Fruit fly (Drosophila melanogaster) whole organism, adult: ENCODE measurements around the gene CG17996.

Experiments
- CG11617 ChIP-seq: fragments of 200-800 bp; sonication (Bioruptor generic); optimal IDR thresholded peaks from 2 replicates; lab custom pipeline; 2017; ENCODE audit warnings: mild to moderate bottlenecking, missing biosample characterization, missing genetic modification reagents, missing genetic modification characterization
- CG12768 ChIP-seq: fragments of 200-800 bp; sonication (Bioruptor generic); optimal IDR thresholded peaks from 2 replicates; lab custom pipeline; 2017; ENCODE audit warnings: missing biosample characterization, missing genetic modification characterization, mild to moderate bottlenecking, moderate library complexity, missing genetic modification reagents
- CG14711 ChIP-seq: fragments of 200-800 bp; sonication (Bioruptor generic); optimal IDR thresholded peaks from 2 replicates; lab custom pipeline; 2018; ENCODE audit warnings: missing biosample characterization, mild to moderate bottlenecking, missing genetic modification characterization, moderate library complexity
- CG1620 ChIP-seq: fragments of 200-800 bp; sonication (Bioruptor generic); optimal IDR thresholded peaks from 2 replicates; lab custom pipeline; 2016; ENCODE audit warnings: missing biosample characterization, missing genetic modification characterization
- CG33017 ChIP-seq: fragments of 200-800 bp; sonication (Bioruptor generic); optimal IDR thresholded peaks from 2 replicates; lab custom pipeline; 2018; ENCODE audit warnings: missing biosample characterization, mild to moderate bottlenecking, missing genetic modification characterization, moderate library complexity
- CG5204 ChIP-seq: fragments of 200-800 bp; sonication (Bioruptor generic); optimal IDR thresholded peaks from 2 replicates; lab custom pipeline; 2016; ENCODE audit warnings: missing biosample characterization, missing genetic modification characterization
- CG7045 ChIP-seq: fragments of 200-800 bp; sonication (Bioruptor generic); optimal IDR thresholded peaks from 2 replicates; lab custom pipeline; 2017; ENCODE audit warnings: missing biosample characterization, mild to moderate bottlenecking, missing genetic modification characterization
- CG7101 ChIP-seq: fragments of 200-800 bp; sonication (Bioruptor generic); optimal IDR thresholded peaks from 2 replicates; lab custom pipeline; 2018; ENCODE audit warnings: missing biosample characterization, mild to moderate bottlenecking, missing genetic modification characterization, moderate library complexity
- Clk ChIP-seq: fragments of 200-800 bp; sonication (Bioruptor generic); optimal IDR thresholded peaks from 2 replicates; lab custom pipeline; 2017; ENCODE audit warnings: missing biosample characterization, missing genetic modification characterization
- Crg-1 ChIP-seq: fragments of 200-800 bp; sonication (Bioruptor generic); optimal IDR thresholded peaks from 2 replicates; lab custom pipeline; 2016; ENCODE audit warnings: missing biosample characterization, missing genetic modification characterization
- Hr96 ChIP-seq: fragments of 200-800 bp; sonication (Bioruptor generic); optimal IDR thresholded peaks from 2 replicates; lab custom pipeline; 2016; ENCODE audit warnings: missing biosample characterization, missing genetic modification characterization
- Mnt ChIP-seq: fragments of 200-800 bp; sonication (Bioruptor generic); optimal IDR thresholded peaks from 2 replicates; lab custom pipeline; 2016; ENCODE audit warnings: missing biosample characterization, mild to moderate bottlenecking, missing genetic modification characterization
- bab1 ChIP-seq: fragments of 200-800 bp; sonication (Bioruptor generic); optimal IDR thresholded peaks from 3 replicates; lab custom pipeline; 2019; ENCODE audit warnings: missing biosample characterization, mild to moderate bottlenecking, missing genetic modification characterization, moderate library complexity
- cic ChIP-seq: fragments of 200-800 bp; sonication (Bioruptor generic); optimal IDR thresholded peaks from 2 replicates; lab custom pipeline; 2017; ENCODE audit warnings: missing biosample characterization, mild to moderate bottlenecking, missing genetic modification characterization, moderate library complexity
- cnc ChIP-seq, 2 experiments: fragments of >200 bp; optimal IDR thresholded peaks; 2 replicates each; lab custom pipeline; 2017
- kay ChIP-seq: fragments of 200-800 bp; sonication (Bioruptor generic); peaks from one replicate; lab custom pipeline; 2016; ENCODE audit warnings: missing biosample characterization, missing genetic modification characterization, borderline replicate concordance
- ovo ChIP-seq: fragments of 200-800 bp; sonication (Bioruptor generic); optimal IDR thresholded peaks from 2 replicates; lab custom pipeline; 2016; ENCODE audit warnings: missing biosample characterization, missing genetic modification characterization
- pad ChIP-seq: fragments of 200-800 bp; sonication (Bioruptor generic); optimal IDR thresholded peaks from 3 replicates; lab custom pipeline; 2017; ENCODE audit warnings: missing biosample characterization, missing genetic modification characterization, mild to moderate bottlenecking, moderate library complexity, missing genetic modification reagents
- tj ChIP-seq: fragments of 200-800 bp; sonication (Bioruptor generic); optimal IDR thresholded peaks from 3 replicates; lab custom pipeline; 2017; ENCODE audit warnings: missing biosample characterization, mild to moderate bottlenecking, missing genetic modification characterization, moderate library complexity
- toe ChIP-seq: fragments of 200-800 bp; sonication (Bioruptor generic); optimal IDR thresholded peaks from 2 replicates; lab custom pipeline; 2016; ENCODE audit warnings: missing biosample characterization, missing genetic modification characterization

Gene CG17996

DNA sequence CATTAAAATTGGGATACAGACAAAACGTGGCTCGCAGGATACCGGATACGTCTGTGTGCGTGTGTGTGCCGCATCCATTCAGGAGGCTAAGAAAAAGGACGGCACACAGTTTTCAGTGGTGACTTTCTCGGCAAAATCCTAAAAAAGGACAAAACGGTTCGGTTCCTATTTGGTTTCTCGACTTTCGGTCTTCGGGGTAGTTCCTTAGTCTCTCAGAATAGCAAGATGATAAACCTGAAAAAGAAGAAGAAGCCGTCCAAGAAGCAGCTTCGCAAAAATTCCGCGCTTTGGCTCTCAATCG lies 45.3 kb downstream of the CG17996 start:
- no peak for TF ChIP-seq CG1620 (GFP tag; lab: Kevin White, UChicago)
- no peak for TF ChIP-seq CG7045 (GFP tag; lab: Kevin White, UChicago)

DNA sequence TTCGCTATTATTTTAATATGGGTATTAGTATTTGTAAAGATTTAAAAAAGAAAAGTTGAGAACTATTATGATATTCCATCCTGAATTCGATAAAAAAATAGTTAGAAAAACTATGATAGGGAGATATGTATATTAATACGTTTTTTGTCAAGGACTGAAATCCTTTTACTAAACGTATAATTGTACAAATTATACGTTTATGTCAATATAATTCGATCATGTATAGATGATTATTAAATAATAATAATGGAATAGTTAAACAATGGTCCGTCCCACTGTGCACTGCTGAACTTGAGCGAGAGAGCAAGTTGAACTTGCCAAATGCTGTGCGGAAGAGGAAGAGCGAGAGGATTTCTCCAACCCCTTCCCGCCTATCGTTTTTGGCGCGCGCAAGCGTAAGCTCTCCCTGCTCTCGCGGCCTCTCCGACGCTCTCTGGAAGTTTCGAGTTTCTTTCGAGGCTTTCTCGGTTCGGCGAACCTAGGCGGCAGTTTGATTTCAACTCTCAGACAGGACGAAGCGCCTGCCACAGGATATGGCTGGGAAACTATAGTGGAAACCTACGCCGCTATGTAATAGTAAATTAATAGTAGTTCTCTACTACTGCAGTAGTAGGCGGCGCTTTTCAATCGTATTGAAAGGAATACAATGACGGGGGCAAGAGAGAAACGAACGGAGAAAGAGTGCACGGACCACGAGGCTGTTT lies 45.8 kb downstream of the CG17996 start:
- TF ChIP-seq Crg-1 (GFP tag; lab: Kevin White, UChicago) (no peak), CG5204 (GFP tag; lab: Kevin White, UChicago) (no peak), toe (GFP tag; lab: Kevin White, UChicago) (no peak), CG1620 (GFP tag; lab: Kevin White, UChicago) (no peak), CG7101 (peak; percentile 40), tj (GFP tag; lab: Kevin White, UChicago) (peak; percentile 2), bab1 (GFP tag; lab: Kevin White, UChicago) (peak; percentile 38), ovo (GFP tag; lab: Kevin White, UChicago) (no peak), kay (peak; percentile 28), Mnt (GFP tag; lab: Kevin White, UChicago) (no peak), cnc (optimal IDR thresholded peaks at IDR 0.05; lab: Kevin White, UChicago) (no peak), CG7045 (GFP tag; lab: Kevin White, UChicago) (no peak), Hr96 (GFP tag; lab: Kevin White, UChicago) (no peak), pad (GFP tag; lab: Kevin White, UChicago) (peak; percentile 4), CG33017 (no peak), CG11617 (GFP tag; lab: Kevin White, UChicago) (peak; percentile 10), Clk (GFP tag; lab: Kevin White, UChicago) (no peak), cic (peak; percentile 25), CG14711 (tag; lab: Kevin White, UChicago) (peak; percentile 39), CG12768 (GFP tag; lab: Kevin White, UChicago) (no peak)

DNA sequence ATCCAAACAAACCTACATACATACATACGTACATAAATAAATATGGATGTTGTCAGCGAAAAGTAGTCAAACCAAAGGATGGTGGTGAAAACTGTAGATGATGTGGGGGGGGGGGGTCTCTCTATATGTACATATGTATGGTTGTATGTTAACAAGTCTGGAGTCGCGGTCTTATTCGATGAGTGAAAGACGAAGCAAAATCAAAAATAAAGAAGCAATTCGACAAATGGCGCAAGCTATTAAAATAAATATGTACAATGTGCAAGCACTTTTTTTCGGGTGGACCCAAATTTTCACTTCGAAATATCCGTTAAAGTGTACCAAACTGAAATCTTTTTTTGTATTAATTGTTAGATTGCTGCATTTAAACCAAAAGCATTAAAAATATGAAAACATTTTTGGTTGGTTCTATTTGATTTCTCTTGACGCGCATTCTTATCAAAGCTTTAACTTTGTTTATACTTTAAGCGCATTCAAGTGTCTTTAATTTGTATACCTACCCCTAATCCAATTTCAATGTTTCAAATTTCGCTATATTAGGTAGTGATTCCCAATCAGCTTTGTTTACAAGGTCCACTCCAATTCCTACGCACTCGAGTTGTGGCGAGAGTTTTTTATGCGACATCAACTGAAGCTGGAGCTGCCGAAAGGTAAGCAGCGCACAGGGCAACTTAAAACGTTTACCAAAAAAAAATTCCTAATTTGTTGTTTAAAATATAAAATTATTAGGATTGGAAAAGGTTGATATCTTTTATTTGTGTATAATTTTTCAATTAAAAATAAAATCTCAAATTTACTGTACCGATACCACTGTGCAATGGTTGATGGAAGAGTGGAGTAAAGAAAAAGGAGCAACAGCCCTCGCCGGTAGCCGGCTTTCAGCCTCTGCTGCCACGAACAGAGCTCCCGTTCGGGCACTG lies 46.6 kb downstream of the CG17996 start, which contains the start of gene CG31807:
Gene CG31807, minus strand, starts transcription at position 51 of the 920 bp plus-strand sequence.
- no peak for TF ChIP-seq Clk (GFP tag; lab: Kevin White, UChicago)
- peak; percentile 32 for TF ChIP-seq pad (GFP tag; lab: Kevin White, UChicago)
- no peak for TF ChIP-seq cnc (optimal IDR thresholded peaks at IDR 0.05; lab: Kevin White, UChicago)
- no peak for TF ChIP-seq Mnt (GFP tag; lab: Kevin White, UChicago)
- TF ChIP-seq CG14711 (tag; lab: Kevin White, UChicago) = peak; percentile 46
- peak; percentile 19 for TF ChIP-seq CG11617 (GFP tag; lab: Kevin White, UChicago)
- no peak for TF ChIP-seq CG5204 (GFP tag; lab: Kevin White, UChicago)
- TF ChIP-seq tj (GFP tag; lab: Kevin White, UChicago) = peak; percentile 74
- no peak for TF ChIP-seq CG1620 (GFP tag; lab: Kevin White, UChicago)
- peak; percentile 6 for TF ChIP-seq kay
- TF ChIP-seq CG7101 = peak; percentile 64
- TF ChIP-seq Hr96 (GFP tag; lab: Kevin White, UChicago) = peak; percentile 45
- no peak for TF ChIP-seq cic
- TF ChIP-seq bab1 (GFP tag; lab: Kevin White, UChicago) = peak; percentile 92
- TF ChIP-seq CG7045 (GFP tag; lab: Kevin White, UChicago) = no peak
- TF ChIP-seq CG12768 (GFP tag; lab: Kevin White, UChicago) = no peak
- no peak for TF ChIP-seq CG33017
- no peak for TF ChIP-seq ovo (GFP tag; lab: Kevin White, UChicago)
- TF ChIP-seq Crg-1 (GFP tag; lab: Kevin White, UChicago) = no peak
- no peak for TF ChIP-seq toe (GFP tag; lab: Kevin White, UChicago)

DNA sequence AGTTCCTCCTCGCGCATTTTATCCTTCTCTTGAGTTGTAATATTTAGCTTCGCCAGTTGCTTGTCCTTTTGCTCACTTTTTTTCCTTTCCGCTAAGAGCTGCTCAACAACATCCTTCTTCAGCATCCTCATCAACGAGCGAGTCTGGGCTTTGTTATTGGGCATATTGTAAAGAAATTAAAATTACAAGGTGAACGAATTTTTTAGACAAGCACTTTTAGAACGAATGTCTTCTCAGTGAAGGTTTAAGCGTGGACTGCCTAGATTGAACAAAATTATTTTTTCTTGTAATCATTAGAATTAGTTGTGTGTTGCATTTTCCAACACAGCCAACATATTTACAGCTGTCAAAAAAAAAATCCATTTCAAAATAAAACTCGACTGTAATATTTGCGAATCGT lies 48.6 kb downstream of the CG17996 start, which contains the start of gene CG33552:
Gene CG33552, plus strand, starts transcription at position 301 of the 400 bp plus-strand sequence.
- no peak for TF ChIP-seq tj (GFP tag; lab: Kevin White, UChicago)
- TF ChIP-seq cic = no peak
- no peak for TF ChIP-seq Hr96 (GFP tag; lab: Kevin White, UChicago)
- TF ChIP-seq bab1 (GFP tag; lab: Kevin White, UChicago) = no peak
- TF ChIP-seq CG33017 = no peak
- TF ChIP-seq toe (GFP tag; lab: Kevin White, UChicago) = no peak
- TF ChIP-seq CG5204 (GFP tag; lab: Kevin White, UChicago) = no peak
- TF ChIP-seq Crg-1 (GFP tag; lab: Kevin White, UChicago) = no peak
- TF ChIP-seq CG12768 (GFP tag; lab: Kevin White, UChicago) = no peak
- TF ChIP-seq CG7101 = no peak
- TF ChIP-seq Mnt (GFP tag; lab: Kevin White, UChicago) = no peak
- no peak for TF ChIP-seq CG7045 (GFP tag; lab: Kevin White, UChicago)
- no peak for TF ChIP-seq CG1620 (GFP tag; lab: Kevin White, UChicago)
- TF ChIP-seq cnc (optimal IDR thresholded peaks at IDR 0.05; lab: Kevin White, UChicago) = no peak
- TF ChIP-seq CG14711 (tag; lab: Kevin White, UChicago) = no peak
